Worm (Caenorhabditis elegans): ENCODE data around the gene srd-18.

DNA sequence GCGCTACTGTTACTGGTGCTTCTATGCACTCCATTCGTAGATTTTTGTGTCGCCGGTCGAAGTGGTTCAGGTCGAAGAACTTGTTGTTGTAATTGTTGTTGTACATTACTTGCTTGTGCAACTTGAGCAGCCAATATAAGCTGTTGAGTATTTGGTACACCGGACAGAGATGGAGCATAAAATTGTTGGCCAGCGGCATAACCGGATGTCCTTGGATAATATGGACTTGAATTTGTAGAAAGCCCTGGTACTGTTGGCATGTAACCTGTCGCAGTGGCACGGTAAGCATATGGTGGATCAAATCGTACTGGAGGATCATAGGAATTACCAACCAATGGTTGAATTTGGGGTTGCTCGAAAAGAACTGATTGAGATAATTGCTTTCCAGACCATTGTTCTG lies 37.7 kb downstream of the srd-18 start:
- TF ChIP-seq nhr-77 (tag; optimal IDR thresholded peaks at IDR 0.05), result no peak
- TF ChIP-seq nhr-76 (tag; optimal IDR thresholded peaks at IDR 0.05), result no peak
- TF ChIP-seq pha-4 (tag; optimal IDR thresholded peaks at IDR 0.05), result no peak

Data from whole organism, L3 larva.